Worm (Caenorhabditis elegans): ENCODE results near the gene C12D5.5.

The C12D5.5 gene

DNA sequence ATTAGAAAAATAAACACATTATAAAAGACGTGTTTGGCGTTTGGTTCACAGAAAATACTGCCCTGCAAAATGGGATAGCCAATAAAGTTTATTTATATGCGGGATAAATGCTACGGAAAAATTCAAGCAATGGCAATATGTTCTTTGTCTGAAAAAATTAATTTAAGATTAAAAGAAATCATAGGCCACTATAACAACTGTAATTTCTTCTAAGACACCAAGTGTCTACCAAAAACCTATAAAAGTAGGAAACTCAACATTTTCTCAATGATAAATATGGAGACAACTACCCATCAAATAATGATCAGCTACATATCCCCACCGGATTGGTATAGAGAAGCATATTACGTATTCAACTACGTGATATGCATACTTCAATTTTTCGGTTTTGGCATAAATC is 37.3 kb downstream of the C12D5.5 start, which contains the start of gene srw-3:
TSS of gene srw-3 (plus strand) at position 301 of the 400 bp plus-strand sequence.
- TF ChIP-seq W03F9.2 (tag; optimal IDR thresholded peaks at IDR 0.05): no peak
- no peak for TF ChIP-seq dao-5 (tag; optimal IDR thresholded peaks at IDR 0.05)
- no peak for TF ChIP-seq him-1 (tag; optimal IDR thresholded peaks at IDR 0.05)

ce11 chrV:7708525-7708924 is 40.5 kb downstream of the C12D5.5 start, which contains the start of gene ZK105.11:
Gene ZK105.11 (minus strand): TSS chrV:7708625.
- no peak for TF ChIP-seq him-1 (tag; optimal IDR thresholded peaks at IDR 0.05)

ce11 chrV:7713072-7713471 is 45.0 kb downstream of the C12D5.5 start, which contains the start of gene ZK105.13:
Gene ZK105.13 (minus strand): TSS chrV:7713172.
- no peak for TF ChIP-seq W03F9.2 (tag; optimal IDR thresholded peaks at IDR 0.05)
- no peak for TF ChIP-seq dao-5 (tag; optimal IDR thresholded peaks at IDR 0.05)
- no peak for TF ChIP-seq him-1 (tag; optimal IDR thresholded peaks at IDR 0.05)

DNA sequence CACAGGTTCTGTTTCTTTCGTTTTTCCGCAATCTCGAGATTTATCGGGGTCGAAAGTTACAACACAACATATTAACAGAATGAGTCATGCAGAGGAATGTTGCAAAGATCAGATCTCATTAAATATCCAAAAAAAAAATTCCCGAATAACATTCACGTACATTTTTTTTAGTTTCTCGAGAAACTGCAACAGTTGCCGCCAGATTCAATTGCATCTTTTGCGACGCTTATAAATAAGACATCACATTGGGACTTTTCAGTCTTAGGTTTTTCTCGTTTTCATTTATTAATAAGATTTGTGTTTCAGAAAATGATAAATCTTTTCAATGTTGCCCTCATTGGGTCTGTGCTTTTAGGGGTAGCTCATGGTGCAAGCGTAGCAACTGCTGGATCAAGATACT is 45.7 kb downstream of the C12D5.5 start, which contains the start of gene ZK105.1:
TSS of gene ZK105.1 (plus strand) at position 301 of the 400 bp plus-strand sequence.
- TF ChIP-seq him-1 (tag; optimal IDR thresholded peaks at IDR 0.05) (no peak), W03F9.2 (tag; optimal IDR thresholded peaks at IDR 0.05) (no peak), dao-5 (tag; optimal IDR thresholded peaks at IDR 0.05) (no peak)

DNA sequence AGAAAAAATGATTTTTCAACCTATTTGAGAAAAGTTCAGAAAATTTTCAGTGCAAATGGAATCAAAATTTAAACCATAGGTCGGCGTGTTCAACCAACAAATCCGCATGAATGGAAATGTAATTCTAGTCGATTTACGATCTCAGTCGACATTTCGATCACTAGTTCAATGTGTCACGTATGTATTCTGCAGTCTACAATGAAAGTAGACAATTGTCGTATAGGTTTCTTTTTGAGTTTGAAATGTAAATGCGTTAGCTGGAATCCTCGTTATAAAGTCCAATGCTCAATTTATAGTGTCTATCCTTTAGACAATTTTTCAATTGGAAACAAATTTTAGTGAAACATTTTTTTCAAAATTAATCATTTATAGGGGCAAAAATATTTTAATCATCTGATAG is 48.0 kb downstream of the C12D5.5 start, which contains the start of gene ZK105.12:
TSS of gene ZK105.12 (minus strand) at position 101 of the 400 bp plus-strand sequence.
- TF ChIP-seq dao-5 (tag; optimal IDR thresholded peaks at IDR 0.05) (no peak), W03F9.2 (tag; optimal IDR thresholded peaks at IDR 0.05) (no peak), him-1 (tag; optimal IDR thresholded peaks at IDR 0.05) (no peak)

- TF ChIP-seq him-1 (tag; optimal IDR thresholded peaks at IDR 0.05): no peak
- TF ChIP-seq W03F9.2 (tag; optimal IDR thresholded peaks at IDR 0.05): no peak
- TF ChIP-seq dao-5 (tag; optimal IDR thresholded peaks at IDR 0.05): no peak
Measured at ce11 chrV:7717629-7718028, 49.6 kb downstream of the C12D5.5 start, which contains the start of gene ZK105.5. Gene ZK105.5 (minus strand): TSS chrV:7717729.
